Fruit fly (Drosophila melanogaster): ENCODE data around the gene Eip75B.

Eip75B gene

DNA sequence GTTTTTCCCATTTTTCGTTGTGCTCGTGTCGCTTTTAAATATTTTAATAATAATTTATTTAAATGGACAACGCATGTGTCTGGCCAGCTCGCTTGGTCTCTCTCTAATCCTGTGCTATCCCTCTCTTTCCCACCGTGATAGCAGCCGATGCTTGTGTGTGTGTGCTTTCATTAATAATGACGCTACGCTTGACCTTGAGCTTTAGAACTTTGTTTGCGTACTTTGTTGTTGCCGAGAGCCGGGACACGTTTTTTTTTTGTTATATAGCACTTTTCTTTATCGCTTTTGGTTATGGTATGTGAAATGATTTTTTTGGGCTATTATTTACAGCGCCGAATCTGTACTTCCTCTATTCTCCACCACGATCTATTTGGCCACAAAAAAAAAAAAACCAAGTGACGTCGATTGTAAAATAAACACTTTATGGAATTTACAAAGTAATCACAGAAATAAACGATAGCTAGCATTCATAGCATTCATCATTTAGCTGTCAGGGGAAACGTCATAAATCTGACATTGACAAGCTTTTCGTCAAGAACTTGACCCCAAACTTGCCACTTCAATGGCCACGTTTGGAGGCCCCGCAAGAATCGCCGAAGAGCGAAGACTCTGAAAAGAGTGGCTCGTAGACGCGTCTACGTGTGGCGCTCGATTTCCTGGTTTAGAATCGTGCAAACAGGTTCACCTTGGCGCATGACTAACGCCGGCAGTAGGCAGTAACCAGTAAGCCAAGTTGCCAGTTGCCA is 106.1 kb downstream of the Eip75B start:
- TF ChIP-seq CG17801 (GFP tag; optimal IDR thresholded peaks at IDR 0.05; ENCODE audit: partially characterized antibody) = no peak

DNA sequence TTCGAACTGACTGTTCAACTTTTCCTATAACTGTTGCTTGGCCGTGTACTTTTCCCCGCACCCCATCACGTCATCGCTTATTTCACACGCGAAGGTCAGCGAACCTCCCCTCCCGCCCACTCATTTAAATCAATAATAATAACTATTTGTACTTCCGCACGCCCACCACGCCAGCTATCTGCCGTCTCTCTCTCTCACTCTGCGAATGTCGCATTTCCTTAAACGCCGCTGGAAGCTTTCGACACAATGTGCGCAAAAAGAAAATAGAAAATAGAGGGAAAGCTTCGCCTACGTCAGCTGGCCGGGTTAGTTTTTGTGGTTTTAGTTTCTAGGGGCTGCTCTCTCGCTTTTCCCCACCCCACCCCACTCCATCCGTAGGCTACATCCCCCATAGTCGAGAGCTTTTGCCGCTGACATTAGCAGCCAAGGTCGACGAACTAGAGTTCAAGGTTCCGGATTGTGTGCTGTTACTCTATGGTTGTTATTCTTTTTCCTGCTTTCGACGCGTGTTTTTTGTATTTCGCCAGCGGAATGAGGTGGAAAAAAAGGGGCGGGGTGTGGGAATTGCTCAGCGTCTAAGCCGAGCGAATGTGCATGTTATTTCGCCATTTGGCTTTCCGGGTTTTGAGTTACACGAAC is 108.0 kb downstream of the Eip75B start:
- TF ChIP-seq CG17801 (GFP tag; optimal IDR thresholded peaks at IDR 0.05; ENCODE audit: partially characterized antibody) = peak; percentile 9

DNA sequence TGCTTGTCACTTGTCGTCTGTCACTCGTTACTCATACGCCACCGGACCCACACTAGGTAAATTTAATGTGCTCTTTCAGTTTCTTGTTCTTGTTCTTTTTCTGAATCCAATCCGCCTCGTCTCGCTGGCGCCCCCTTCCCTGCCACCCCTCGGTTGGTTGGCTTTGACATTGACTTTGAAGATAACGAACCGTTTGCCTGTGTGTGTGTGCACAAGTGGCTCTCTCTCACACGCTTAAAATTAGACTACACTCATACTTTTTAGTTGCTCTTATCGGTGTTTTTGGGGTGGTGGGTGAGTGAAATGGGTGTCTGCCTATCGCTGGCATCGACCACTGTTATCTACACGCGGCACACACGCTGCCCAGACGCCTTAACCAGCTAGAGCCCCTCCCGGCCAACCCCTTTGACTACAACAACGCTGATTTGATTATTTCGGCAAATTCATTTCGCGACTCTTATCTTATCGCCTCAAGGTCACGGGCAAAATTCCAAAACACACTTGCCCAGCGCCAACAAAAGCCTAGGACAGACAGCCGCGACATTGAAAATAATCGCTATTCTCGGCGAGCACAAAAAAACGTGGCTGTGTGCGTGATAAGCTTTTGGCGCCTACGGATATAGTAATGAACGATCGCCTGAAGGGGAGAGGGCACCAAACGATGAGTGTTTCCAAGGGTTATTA is 114.2 kb downstream of the Eip75B start:
- no peak for TF ChIP-seq CG17801 (GFP tag; optimal IDR thresholded peaks at IDR 0.05; ENCODE audit: partially characterized antibody)

dm6 chr3L:17949507-17950027 is 114.9 kb downstream of the Eip75B start:
- TF ChIP-seq CG17801 (GFP tag; optimal IDR thresholded peaks at IDR 0.05; ENCODE audit: partially characterized antibody) = no peak

DNA sequence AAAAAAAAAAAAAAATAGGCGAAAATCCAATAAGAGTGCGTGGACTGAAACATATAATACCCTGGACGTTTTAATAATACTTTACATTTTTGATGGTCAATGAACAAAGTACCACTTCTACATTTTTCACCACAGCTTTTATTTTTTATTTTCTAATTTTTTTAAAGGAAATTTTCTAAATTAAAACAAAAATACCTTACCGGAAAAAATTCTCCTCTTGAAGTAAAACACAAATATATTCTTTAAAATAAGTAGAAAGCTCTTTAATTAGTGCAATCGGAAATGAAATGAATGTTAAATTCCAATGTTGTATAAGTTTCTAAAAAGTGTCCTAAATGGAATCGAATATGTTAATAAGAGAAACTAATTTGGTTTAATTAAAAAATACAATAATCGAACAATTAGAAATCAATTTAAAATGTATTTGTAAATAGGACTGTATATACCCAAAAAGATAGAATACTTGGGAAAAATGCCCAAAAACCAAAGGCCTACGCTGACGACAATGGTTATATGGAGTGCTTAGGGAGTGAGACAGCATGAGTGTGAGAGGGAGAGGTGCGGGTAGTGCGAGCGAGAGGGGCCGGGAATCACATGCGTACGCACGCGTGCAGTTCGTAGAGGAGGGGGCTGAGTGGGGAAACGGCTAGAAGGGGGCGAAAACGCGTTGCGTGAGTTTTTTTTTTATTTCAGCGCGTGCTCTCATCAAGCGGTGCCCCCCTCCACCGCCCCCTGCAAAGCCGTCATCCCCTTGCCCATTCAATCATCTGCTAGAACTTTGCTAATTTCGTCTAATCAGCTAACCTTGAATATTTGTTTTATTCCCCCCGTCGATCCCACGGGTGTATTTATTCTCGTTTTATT is 115.6 kb downstream of the Eip75B start:
- TF ChIP-seq CG17801 (GFP tag; optimal IDR thresholded peaks at IDR 0.05; ENCODE audit: partially characterized antibody) = no peak

DNA sequence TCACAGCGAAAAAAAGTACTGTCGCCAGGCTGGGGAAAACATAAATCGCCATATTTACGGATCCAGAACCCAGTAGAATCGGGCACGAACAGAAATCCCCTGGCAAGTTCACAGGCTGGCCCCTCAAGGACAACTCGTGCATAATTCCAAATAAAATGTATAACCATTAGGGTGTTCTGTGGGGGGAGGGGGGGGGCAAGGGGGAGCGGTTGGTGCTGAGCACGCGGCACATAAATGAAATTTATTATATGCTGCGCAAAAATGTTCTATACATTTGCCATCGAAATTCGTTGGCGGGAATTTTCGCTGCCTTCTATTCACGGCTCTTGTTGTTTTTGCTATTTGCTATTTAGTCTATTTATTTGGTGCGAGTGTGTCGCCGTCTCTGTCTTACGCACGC is 116.3 kb downstream of the Eip75B start:
- TF ChIP-seq CG17801 (GFP tag; optimal IDR thresholded peaks at IDR 0.05; ENCODE audit: partially characterized antibody) = no peak

- no peak for TF ChIP-seq CG17801 (GFP tag; optimal IDR thresholded peaks at IDR 0.05; ENCODE audit: partially characterized antibody)
Observed at dm6 chr3L:17947296-17947713, 117.2 kb downstream of the Eip75B start.

DNA sequence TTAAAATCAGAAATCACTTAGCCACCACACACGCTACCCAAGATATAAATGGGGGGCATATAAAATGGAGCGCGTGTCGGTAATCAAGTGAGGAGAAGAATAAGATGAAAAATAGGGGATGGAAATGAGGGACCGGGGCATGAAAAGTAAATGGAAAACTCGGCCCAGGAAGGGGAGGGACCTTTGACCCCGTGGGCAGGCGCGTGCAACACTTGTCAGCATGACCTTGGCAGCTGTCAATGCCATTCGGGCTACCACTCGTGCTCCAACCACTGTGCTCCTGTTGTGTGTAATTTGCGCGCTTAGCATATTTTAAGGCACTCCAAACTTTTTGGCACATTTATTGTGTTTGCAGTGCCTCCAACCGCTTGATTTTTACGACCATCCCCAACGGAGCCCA is 118.1 kb downstream of the Eip75B start:
- no peak for TF ChIP-seq CG17801 (GFP tag; optimal IDR thresholded peaks at IDR 0.05; ENCODE audit: partially characterized antibody)

DNA sequence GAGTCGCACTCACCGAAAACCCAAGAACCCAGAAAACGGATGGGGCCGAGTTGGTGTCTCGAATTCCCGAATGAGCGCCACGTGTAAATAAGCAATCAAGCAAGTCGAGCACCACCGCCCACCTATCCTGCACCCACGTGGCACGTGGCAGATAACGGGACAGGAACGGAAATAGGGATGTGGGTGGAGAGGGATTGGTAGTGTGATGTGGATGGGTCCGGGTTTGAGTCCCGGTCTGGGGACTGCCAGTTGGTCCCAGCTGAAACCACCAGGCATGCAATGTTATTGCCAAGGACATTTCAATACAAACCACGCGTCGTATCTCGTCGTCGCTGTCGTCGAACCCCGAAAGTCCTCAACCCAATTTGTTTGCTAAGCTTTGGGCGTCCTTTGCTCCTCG is 119.1 kb downstream of the Eip75B start:
- no peak for TF ChIP-seq CG17801 (GFP tag; optimal IDR thresholded peaks at IDR 0.05; ENCODE audit: partially characterized antibody)

dm6 chr3L:17944614-17945013 is 119.9 kb downstream of the Eip75B start:
- TF ChIP-seq CG17801 (GFP tag; optimal IDR thresholded peaks at IDR 0.05; ENCODE audit: partially characterized antibody) = no peak

DNA sequence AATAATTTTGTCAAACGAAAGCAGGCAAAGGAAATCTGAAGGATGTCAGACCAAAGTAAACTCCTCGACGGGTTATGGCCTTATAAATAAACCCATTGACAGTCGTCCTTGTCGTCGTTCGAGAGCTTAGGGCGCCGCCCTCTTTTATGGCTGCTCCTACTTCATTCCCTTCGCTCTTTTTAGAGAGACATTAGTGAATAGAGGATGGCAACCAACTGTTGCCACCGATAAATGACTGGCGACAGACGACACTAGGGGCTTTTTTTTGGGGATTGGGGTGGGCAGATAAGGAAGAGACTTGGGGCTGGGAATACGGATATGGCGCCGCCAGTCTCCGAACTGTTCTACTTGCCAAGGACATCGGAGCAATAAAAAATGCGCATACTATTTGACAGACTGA is 122.0 kb downstream of the Eip75B start:
- TF ChIP-seq CG17801 (GFP tag; optimal IDR thresholded peaks at IDR 0.05; ENCODE audit: partially characterized antibody) = no peak

DNA sequence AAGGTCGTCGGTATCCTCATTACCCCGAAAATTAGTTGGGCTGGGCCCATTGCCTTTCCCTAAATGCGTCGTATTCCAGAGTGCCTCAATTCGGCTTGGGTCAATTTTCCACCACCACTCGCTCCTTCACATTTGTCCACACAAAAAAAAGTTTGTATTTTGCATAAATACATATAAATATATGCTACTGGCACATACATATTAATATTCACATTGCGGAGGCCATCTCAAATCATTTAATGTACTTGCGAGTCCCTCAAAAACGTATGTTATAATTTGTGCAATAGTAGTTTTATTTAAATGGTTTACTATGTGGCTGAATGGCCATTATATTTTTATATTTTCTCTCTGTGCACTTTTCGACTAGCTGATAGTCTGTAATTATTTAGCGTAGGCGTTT is 122.9 kb downstream of the Eip75B start:
- TF ChIP-seq CG17801 (GFP tag; optimal IDR thresholded peaks at IDR 0.05; ENCODE audit: partially characterized antibody) = no peak

- TF ChIP-seq CG17801 (GFP tag; optimal IDR thresholded peaks at IDR 0.05; ENCODE audit: partially characterized antibody) = no peak
Observed at dm6 chr3L:17940988-17941387, 123.5 kb downstream of the Eip75B start.

- no peak for TF ChIP-seq CG17801 (GFP tag; optimal IDR thresholded peaks at IDR 0.05; ENCODE audit: partially characterized antibody)
Observed at dm6 chr3L:17939649-17940048, 124.8 kb downstream of the Eip75B start.

DNA sequence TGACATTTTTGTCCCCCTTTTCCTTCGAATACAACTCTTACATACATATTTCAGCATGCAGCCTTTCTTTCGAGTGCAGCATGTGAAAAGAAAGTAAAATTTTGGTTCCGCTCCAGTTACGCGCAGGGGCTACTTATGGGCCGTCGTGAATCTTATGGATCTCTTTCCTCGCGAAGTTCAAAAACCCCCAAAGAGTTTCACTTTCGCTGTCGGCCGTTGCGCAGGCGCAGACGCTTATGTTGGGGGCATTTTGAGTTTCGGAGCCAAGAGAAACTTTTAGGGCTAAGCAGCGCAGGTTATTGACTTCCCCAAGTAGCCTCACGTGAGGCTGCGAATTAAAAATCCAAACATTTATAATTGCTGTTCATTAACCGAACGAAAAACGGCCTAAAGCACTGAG is 125.9 kb downstream of the Eip75B start:
- no peak for TF ChIP-seq CG17801 (GFP tag; optimal IDR thresholded peaks at IDR 0.05; ENCODE audit: partially characterized antibody)

Measured in ovary, adult (tissue).